Fruit fly (Drosophila melanogaster) whole organism, adult: ENCODE data around the gene upd2.

Experiments used
- CG14711 ChIP-seq: fragments of 200-800 bp; sonication (Bioruptor generic); optimal IDR thresholded peaks from 2 replicates; lab custom pipeline; 2018; ENCODE audit warnings: missing biosample characterization, mild to moderate bottlenecking, missing genetic modification characterization, moderate library complexity
- CG33017 ChIP-seq: fragments of 200-800 bp; sonication (Bioruptor generic); optimal IDR thresholded peaks from 2 replicates; lab custom pipeline; 2018; ENCODE audit warnings: missing biosample characterization, mild to moderate bottlenecking, missing genetic modification characterization, moderate library complexity
- CG5204 ChIP-seq: fragments of 200-800 bp; sonication (Bioruptor generic); optimal IDR thresholded peaks from 2 replicates; lab custom pipeline; 2016; ENCODE audit warnings: missing biosample characterization, missing genetic modification characterization
- CG7045 ChIP-seq: fragments of 200-800 bp; sonication (Bioruptor generic); optimal IDR thresholded peaks from 2 replicates; lab custom pipeline; 2017; ENCODE audit warnings: missing biosample characterization, mild to moderate bottlenecking, missing genetic modification characterization
- CG7101 ChIP-seq: fragments of 200-800 bp; sonication (Bioruptor generic); optimal IDR thresholded peaks from 2 replicates; lab custom pipeline; 2018; ENCODE audit warnings: missing biosample characterization, mild to moderate bottlenecking, missing genetic modification characterization, moderate library complexity
- Clk ChIP-seq: fragments of 200-800 bp; sonication (Bioruptor generic); optimal IDR thresholded peaks from 2 replicates; lab custom pipeline; 2017; ENCODE audit warnings: missing biosample characterization, missing genetic modification characterization
- Hr96 ChIP-seq: fragments of 200-800 bp; sonication (Bioruptor generic); optimal IDR thresholded peaks from 2 replicates; lab custom pipeline; 2016; ENCODE audit warnings: missing biosample characterization, missing genetic modification characterization
- bab1 ChIP-seq: fragments of 200-800 bp; sonication (Bioruptor generic); optimal IDR thresholded peaks from 3 replicates; lab custom pipeline; 2019; ENCODE audit warnings: missing biosample characterization, mild to moderate bottlenecking, missing genetic modification characterization, moderate library complexity
- cic ChIP-seq: fragments of 200-800 bp; sonication (Bioruptor generic); optimal IDR thresholded peaks from 2 replicates; lab custom pipeline; 2017; ENCODE audit warnings: missing biosample characterization, mild to moderate bottlenecking, missing genetic modification characterization, moderate library complexity
- kay ChIP-seq: fragments of 200-800 bp; sonication (Bioruptor generic); peaks from one replicate; lab custom pipeline; 2016; ENCODE audit warnings: missing biosample characterization, missing genetic modification characterization, borderline replicate concordance
- ovo ChIP-seq: fragments of 200-800 bp; sonication (Bioruptor generic); optimal IDR thresholded peaks from 2 replicates; lab custom pipeline; 2016; ENCODE audit warnings: missing biosample characterization, missing genetic modification characterization
- tj ChIP-seq: fragments of 200-800 bp; sonication (Bioruptor generic); optimal IDR thresholded peaks from 3 replicates; lab custom pipeline; 2017; ENCODE audit warnings: missing biosample characterization, mild to moderate bottlenecking, missing genetic modification characterization, moderate library complexity
- toe ChIP-seq: fragments of 200-800 bp; sonication (Bioruptor generic); optimal IDR thresholded peaks from 2 replicates; lab custom pipeline; 2016; ENCODE audit warnings: missing biosample characterization, missing genetic modification characterization

- no peak for TF ChIP-seq Clk (GFP tag; lab: Kevin White, UChicago)
- TF ChIP-seq CG7045 (GFP tag; lab: Kevin White, UChicago), result no peak
- TF ChIP-seq kay (GFP tag; lab: Kevin White, UChicago), result no peak
- TF ChIP-seq cic (GFP tag; lab: Kevin White, UChicago), result no peak
- no peak for TF ChIP-seq ovo (GFP tag; lab: Kevin White, UChicago)
- no peak for TF ChIP-seq bab1 (GFP tag; lab: Kevin White, UChicago)
- TF ChIP-seq tj, result no peak
- no peak for TF ChIP-seq CG7101
- no peak for TF ChIP-seq CG5204 (GFP tag; lab: Kevin White, UChicago)
- no peak for TF ChIP-seq CG33017 (tag; lab: Kevin White, UChicago)
- TF ChIP-seq CG14711 (tag; lab: Kevin White, UChicago), result no peak
- no peak for TF ChIP-seq Hr96 (GFP tag; lab: Kevin White, UChicago)
- no peak for TF ChIP-seq toe (GFP tag; lab: Kevin White, UChicago)
Observed at dm6 chrX:18273180-18274016, 30.3 kb upstream of the upd2 start.
